Worm (Caenorhabditis elegans) whole organism, L2 larva: ENCODE measurements around the gene irld-61.

Experiments used
- C34F6.9 ChIP-seq: fragments of 150-350 bp; optimal IDR thresholded peaks from 2 replicates; lab custom pipeline; 2014; ENCODE audit warnings: missing biosample characterization, missing genetic modification characterization
- R02D3.7 ChIP-seq: fragments of 150-350 bp; optimal IDR thresholded peaks from 2 replicates; lab custom pipeline; 2014; ENCODE audit warnings: missing biosample characterization, missing genetic modification characterization
- Y55F3AM.14 ChIP-seq: fragments of 200-800 bp; sonication (Bioruptor generic); optimal IDR thresholded peaks from 2 replicates; lab custom pipeline; 2018; ENCODE audit warnings: mild to moderate bottlenecking, missing genetic modification characterization, missing compliant biosample characterization
- alr-1 ChIP-seq: fragments of 150-350 bp; optimal IDR thresholded peaks from 2 replicates; lab custom pipeline; 2014; ENCODE audit warnings: missing biosample characterization, missing genetic modification characterization
- aly-2 ChIP-seq: fragments of 150-350 bp; optimal IDR thresholded peaks from 2 replicates; lab custom pipeline; 2014; ENCODE audit warnings: missing biosample characterization, missing genetic modification characterization
- ama-1 ChIP-seq: fragments of 150-350 bp; optimal IDR thresholded peaks from 2 replicates; lab custom pipeline; 2018; ENCODE audit warnings: inconsistent platforms
- ceh-82 ChIP-seq: fragments of 150-350 bp; optimal IDR thresholded peaks from 2 replicates; lab custom pipeline; 2014; ENCODE audit warnings: missing biosample characterization, missing genetic modification characterization
- crh-2 ChIP-seq: sonication (generic microtip); optimal IDR thresholded peaks from 2 replicates; lab custom pipeline; 2017; ENCODE audit warnings: missing biosample characterization, missing genetic modification characterization
- egl-27 ChIP-seq: sonication (generic microtip); optimal IDR thresholded peaks from 3 replicates; lab custom pipeline; 2017; ENCODE audit warnings: missing biosample characterization, missing genetic modification reagents, missing genetic modification characterization
- gmeb-1 ChIP-seq: fragments of 150-350 bp; optimal IDR thresholded peaks from 2 replicates; lab custom pipeline; 2014; ENCODE audit warnings: missing biosample characterization, missing genetic modification characterization
- lin-13 ChIP-seq: fragments of 150-350 bp; optimal IDR thresholded peaks from 2 replicates; lab custom pipeline; 2014; ENCODE audit warnings: missing biosample characterization, missing genetic modification reagents, missing genetic modification characterization
- lin-39 ChIP-seq: fragments of 150-350 bp; optimal IDR thresholded peaks from 2 replicates; lab custom pipeline; 2014; ENCODE audit warnings: missing biosample characterization, missing genetic modification reagents, missing genetic modification characterization
- lsy-2 ChIP-seq, 2 experiments: fragments of 150-350 bp in 1 of 2; sonication (generic microtip) in 1 of 2; optimal IDR thresholded peaks; 2 replicates each; lab custom pipeline; 2014 to 2017; ENCODE audit warnings: missing biosample characterization in 2 of 2, missing genetic modification characterization in 2 of 2
- mab-5 ChIP-seq: fragments of 150-350 bp; optimal IDR thresholded peaks from 2 replicates; lab custom pipeline; 2014; ENCODE audit warnings: missing biosample characterization, missing genetic modification characterization
- nhr-10 ChIP-seq: sonication (generic microtip); optimal IDR thresholded peaks from 2 replicates; lab custom pipeline; 2017; ENCODE audit warnings: missing biosample characterization, missing genetic modification characterization
- nhr-11 ChIP-seq: fragments of 150-350 bp; optimal IDR thresholded peaks from 2 replicates; lab custom pipeline; 2014; ENCODE audit warnings: missing biosample characterization, missing genetic modification characterization
- nhr-12 ChIP-seq: fragments of 150-350 bp; optimal IDR thresholded peaks from 2 replicates; lab custom pipeline; 2014; ENCODE audit warnings: missing biosample characterization, missing genetic modification characterization
- nhr-129 ChIP-seq: fragments of 150-350 bp; optimal IDR thresholded peaks from 2 replicates; lab custom pipeline; 2014; ENCODE audit warnings: missing biosample characterization, missing genetic modification characterization
- nhr-237 ChIP-seq: fragments of 150-350 bp; optimal IDR thresholded peaks from 2 replicates; lab custom pipeline; 2014; ENCODE audit warnings: missing biosample characterization, missing genetic modification characterization
- sem-4 ChIP-seq: fragments of 150-350 bp; optimal IDR thresholded peaks from 2 replicates; lab custom pipeline; 2014; ENCODE audit warnings: missing biosample characterization, missing genetic modification reagents, missing genetic modification characterization
- skn-1 ChIP-seq: sonication (generic microtip); optimal IDR thresholded peaks from 2 replicates; lab custom pipeline; 2017; ENCODE audit warnings: missing biosample characterization, missing genetic modification characterization
- sma-9 ChIP-seq, 2 experiments: fragments of 150-350 bp in 1 of 2; sonication (generic microtip) in 1 of 2; optimal IDR thresholded peaks; 2 replicates each; lab custom pipeline; 2014 to 2016; ENCODE audit warnings: missing genetic modification characterization in 2 of 2, mild to moderate bottlenecking in 1 of 2, missing biosample characterization in 1 of 2, missing compliant biosample characterization in 1 of 2, missing genetic modification reagents in 1 of 2, moderate library complexity in 1 of 2
- snpc-4 ChIP-seq: fragments of 150-350 bp; optimal IDR thresholded peaks from 2 replicates; lab custom pipeline; 2014; ENCODE audit warnings: missing biosample characterization, missing genetic modification characterization
- unc-39 ChIP-seq: fragments of 150-350 bp; optimal IDR thresholded peaks from 2 replicates; lab custom pipeline; 2014; ENCODE audit warnings: missing biosample characterization, missing genetic modification characterization
- unc-55 ChIP-seq: fragments of 150-350 bp; sonication (generic microtip); optimal IDR thresholded peaks from 3 replicates; lab custom pipeline; 2014; ENCODE audit warnings: missing biosample characterization, missing genetic modification reagents, missing genetic modification characterization
- unc-62 ChIP-seq: fragments of 150-350 bp; optimal IDR thresholded peaks from 2 replicates; lab custom pipeline; 2014; ENCODE audit warnings: missing biosample characterization, missing genetic modification reagents, missing genetic modification characterization
- ztf-1 ChIP-seq: fragments of 200-800 bp; sonication (Bioruptor generic); conservative IDR thresholded peaks from 2 replicates; pipeline ENCODE4 v1.3.6; 2022; ENCODE audit warnings: missing genetic modification characterization, missing compliant biosample characterization

Gene irld-61

DNA sequence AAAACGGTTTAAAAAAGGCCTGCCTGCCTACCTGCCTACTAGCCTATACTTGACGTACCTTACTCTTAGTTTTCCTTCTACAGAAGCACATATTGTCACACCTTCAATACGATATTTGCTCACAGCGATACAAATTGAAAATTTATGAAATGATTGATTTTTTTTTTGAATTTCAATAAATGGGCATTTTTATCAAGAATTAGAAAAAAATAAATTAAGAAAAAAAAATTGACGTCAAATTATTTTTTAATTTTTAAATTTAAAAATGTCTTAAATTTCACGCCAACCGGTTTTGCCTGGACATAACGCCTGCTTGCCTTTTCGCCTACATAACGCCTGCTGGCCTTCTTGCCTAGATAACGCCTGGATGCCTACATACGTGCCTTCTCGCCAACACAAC lies 42.4 kb downstream of the irld-61 start, which contains the start of gene BE10.5:
Gene BE10.5 (minus strand): TSS at position 101 of the 400 bp plus-strand sequence.
- TF ChIP-seq lin-39 = no peak
- TF ChIP-seq C34F6.9 = no peak

- TF ChIP-seq R02D3.7 (no peak), sma-9 (GFP tag; optimal IDR thresholded peaks at IDR 0.05; lab: Kevin White, UChicago) (no peak), sma-9 (tag; optimal IDR thresholded peaks at IDR 0.05; lab: Kevin White, UChicago) (no peak), nhr-237 (no peak), Y55F3AM.14 (no peak), unc-39 (no peak), sem-4 (tag; lab: Kevin White, UChicago) (no peak), skn-1 (tag; lab: Kevin White, UChicago) (no peak), nhr-11 (no peak), ztf-1 (GFP tag; lab: Robert Waterston, UW) (no peak), egl-27 (no peak), snpc-4 (no peak)
These were observed 43.4 kb downstream of the irld-61 start, which contains the start of gene BE10.3 for ce11 chrIII:12807726-12808125. Gene BE10.3, plus strand, starts transcription at chrIII:12808026.

DNA sequence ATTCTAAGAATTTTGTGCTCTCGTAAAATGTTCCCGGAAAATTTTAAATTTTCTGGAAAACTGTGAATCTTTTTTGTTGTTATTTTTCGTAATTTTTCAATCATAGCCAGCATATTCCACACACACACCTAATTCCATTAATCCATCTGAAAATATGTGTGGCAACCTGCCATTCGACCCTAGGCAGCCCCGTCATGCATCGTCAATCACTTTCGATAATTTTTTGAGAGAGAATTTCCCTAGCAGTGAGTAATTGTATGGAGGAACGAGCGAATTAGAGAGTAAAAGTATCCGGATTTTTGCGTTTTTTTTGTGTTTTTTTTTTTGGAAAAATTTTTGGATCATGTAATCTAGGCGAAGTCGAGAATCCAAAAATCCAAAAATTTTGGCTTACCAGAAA lies 48.8 kb downstream of the irld-61 start, which contains the start of gene BE10.4:
Gene BE10.4 (plus strand): TSS at position 301 of the 400 bp plus-strand sequence.
- TF ChIP-seq lin-13 (GFP tag; lab: Kevin White, UChicago) (no peak), ztf-1 (GFP tag; lab: Robert Waterston, UW) (no peak), ceh-82 (no peak), nhr-12 (tag; lab: Kevin White, UChicago) (no peak), skn-1 (tag; lab: Kevin White, UChicago) (no peak), crh-2 (tag; lab: Kevin White, UChicago) (no peak), nhr-10 (tag; lab: Kevin White, UChicago) (no peak), R02D3.7 (no peak), aly-2 (no peak), gmeb-1 (tag; lab: Kevin White, UChicago) (no peak), alr-1 (tag; lab: Kevin White, UChicago) (no peak), C34F6.9 (no peak), nhr-129 (tag; lab: Kevin White, UChicago) (no peak), unc-62 (GFP tag; lab: Kevin White, UChicago) (no peak), egl-27 (no peak), sem-4 (tag; lab: Kevin White, UChicago) (no peak)

DNA sequence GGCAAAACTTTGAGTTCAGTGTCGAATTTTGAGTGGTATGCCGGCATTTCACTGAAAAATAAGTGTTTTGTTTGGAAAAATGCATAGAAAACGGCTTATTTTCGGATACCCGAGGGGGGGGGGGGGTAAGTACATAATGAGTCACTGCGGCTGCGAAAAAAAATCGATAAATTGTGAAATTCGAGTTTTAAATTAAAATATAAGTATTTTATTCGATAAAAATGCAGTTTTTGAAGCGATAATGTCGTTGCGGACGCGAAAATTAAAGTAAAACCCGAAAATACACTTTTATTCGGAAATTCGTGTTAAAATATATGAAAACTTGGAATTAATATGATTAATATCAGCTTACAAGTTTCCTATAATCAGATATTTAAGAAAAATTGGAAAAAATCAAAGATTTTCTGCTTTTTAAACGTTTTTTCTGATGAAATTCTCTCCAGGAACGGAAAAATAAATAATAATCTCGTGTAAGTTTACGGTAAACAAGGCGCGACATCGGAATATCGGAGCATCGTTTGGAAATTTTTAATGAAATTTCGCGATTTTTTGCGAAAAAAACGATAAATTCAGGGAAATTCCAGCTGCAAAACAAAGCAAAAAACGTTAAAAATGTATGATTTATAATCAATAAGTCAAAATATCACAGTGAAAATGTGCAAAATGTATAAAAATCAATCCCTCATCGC lies 53.8 kb downstream of the irld-61 start, which contains the start of gene arx-5:
Gene arx-5 (minus strand): TSS at position 51 of the 689 bp plus-strand sequence.
- peak; percentile 11 for TF ChIP-seq ama-1 (lab: Kevin White, UChicago)
- peak; percentile 32 for TF ChIP-seq unc-55
- no peak for TF ChIP-seq snpc-4
- TF ChIP-seq unc-39 = no peak
- peak; percentile 4 for TF ChIP-seq sem-4 (tag; lab: Kevin White, UChicago)
- peak; percentile 86 for TF ChIP-seq R02D3.7
- TF ChIP-seq mab-5 (tag; lab: Kevin White, UChicago) = no peak
- peak; percentile 19 to 44 for TF ChIP-seq lsy-2 (tag; optimal IDR thresholded peaks at IDR 0.05; lab: Kevin White, UChicago)
- peak; percentile 33 for TF ChIP-seq C34F6.9
- TF ChIP-seq gmeb-1 (tag; lab: Kevin White, UChicago) = peak; percentile 31
